Worm (Caenorhabditis elegans): ENCODE results near the gene C11E4.7.

Gene C11E4.7

ce11 chrX:9637700-9638099 is 20.7 kb downstream of the C11E4.7 start:
- TF ChIP-seq ztf-23 (GFP tag; IDR thresholded peaks at IDR 0.05) (peak; percentile 94), klf-2 (GFP tag; conservative IDR thresholded peaks at IDR 0.05) (peak; percentile 81), tab-1 (GFP tag; IDR thresholded peaks at IDR 0.05) (peak; percentile 96), ztf-29 (GFP tag; IDR thresholded peaks at IDR 0.05) (peak; percentile 74), med-1 (GFP tag; optimal IDR thresholded peaks at IDR 0.05; ENCODE audit: insufficient read depth) (peak; percentile 77), T22C8.4 (GFP tag; IDR thresholded peaks at IDR 0.05) (peak; percentile 92), cog-1 (tag; optimal IDR thresholded peaks at IDR 0.05) (peak; percentile 79), flt-1 (GFP tag; IDR thresholded peaks at IDR 0.05) (peak; percentile 97), ref-1 (GFP tag; conservative IDR thresholded peaks at IDR 0.05) (peak; percentile 86)

ce11 chrX:9638825-9639474 is 21.9 kb downstream of the C11E4.7 start:
- no peak for TF ChIP-seq klf-2 (GFP tag; conservative IDR thresholded peaks at IDR 0.05)
- no peak for TF ChIP-seq cog-1 (tag; optimal IDR thresholded peaks at IDR 0.05)
- TF ChIP-seq ztf-29 (GFP tag; IDR thresholded peaks at IDR 0.05), result no peak
- TF ChIP-seq flt-1 (GFP tag; IDR thresholded peaks at IDR 0.05), result no peak
- TF ChIP-seq T22C8.4 (GFP tag; IDR thresholded peaks at IDR 0.05), result no peak
- TF ChIP-seq med-1 (GFP tag; optimal IDR thresholded peaks at IDR 0.05; ENCODE audit: insufficient read depth), result no peak
- no peak for TF ChIP-seq tab-1 (GFP tag; IDR thresholded peaks at IDR 0.05)
- TF ChIP-seq ztf-23 (GFP tag; IDR thresholded peaks at IDR 0.05), result no peak
- TF ChIP-seq ref-1 (GFP tag; conservative IDR thresholded peaks at IDR 0.05), result no peak

- TF ChIP-seq ztf-29 (GFP tag; IDR thresholded peaks at IDR 0.05) (no peak), cog-1 (tag; optimal IDR thresholded peaks at IDR 0.05) (no peak), med-1 (GFP tag; optimal IDR thresholded peaks at IDR 0.05; ENCODE audit: insufficient read depth) (no peak), flt-1 (GFP tag; IDR thresholded peaks at IDR 0.05) (no peak), tab-1 (GFP tag; IDR thresholded peaks at IDR 0.05) (no peak), T22C8.4 (GFP tag; IDR thresholded peaks at IDR 0.05) (no peak), ref-1 (GFP tag; conservative IDR thresholded peaks at IDR 0.05) (no peak), ztf-23 (GFP tag; IDR thresholded peaks at IDR 0.05) (no peak), klf-2 (GFP tag; conservative IDR thresholded peaks at IDR 0.05) (no peak)
Observed at ce11 chrX:9640902-9641301, 23.9 kb downstream of the C11E4.7 start.

- TF ChIP-seq klf-2 (GFP tag; conservative IDR thresholded peaks at IDR 0.05), result no peak
- no peak for TF ChIP-seq cog-1 (tag; optimal IDR thresholded peaks at IDR 0.05)
- no peak for TF ChIP-seq med-1 (GFP tag; optimal IDR thresholded peaks at IDR 0.05; ENCODE audit: insufficient read depth)
- TF ChIP-seq ztf-29 (GFP tag; IDR thresholded peaks at IDR 0.05), result no peak
- no peak for TF ChIP-seq ztf-23 (GFP tag; IDR thresholded peaks at IDR 0.05)
- TF ChIP-seq tab-1 (GFP tag; IDR thresholded peaks at IDR 0.05), result no peak
- no peak for TF ChIP-seq ref-1 (GFP tag; conservative IDR thresholded peaks at IDR 0.05)
- no peak for TF ChIP-seq flt-1 (GFP tag; IDR thresholded peaks at IDR 0.05)
- TF ChIP-seq T22C8.4 (GFP tag; IDR thresholded peaks at IDR 0.05), result no peak
Observed at ce11 chrX:9642775-9643461, 25.9 kb downstream of the C11E4.7 start.

- TF ChIP-seq klf-2 (GFP tag; conservative IDR thresholded peaks at IDR 0.05), result no peak
- no peak for TF ChIP-seq flt-1 (GFP tag; IDR thresholded peaks at IDR 0.05)
- TF ChIP-seq ztf-29 (GFP tag; IDR thresholded peaks at IDR 0.05), result no peak
- no peak for TF ChIP-seq ztf-23 (GFP tag; IDR thresholded peaks at IDR 0.05)
- no peak for TF ChIP-seq T22C8.4 (GFP tag; IDR thresholded peaks at IDR 0.05)
- TF ChIP-seq cog-1 (tag; optimal IDR thresholded peaks at IDR 0.05), result no peak
- no peak for TF ChIP-seq ref-1 (GFP tag; conservative IDR thresholded peaks at IDR 0.05)
- no peak for TF ChIP-seq med-1 (GFP tag; optimal IDR thresholded peaks at IDR 0.05; ENCODE audit: insufficient read depth)
- TF ChIP-seq tab-1 (GFP tag; IDR thresholded peaks at IDR 0.05), result no peak
Observed at ce11 chrX:9648098-9648574, 31.1 kb downstream of the C11E4.7 start, which contains the start of gene F34H10.4. Gene F34H10.4, plus strand, starts transcription at chrX:9648524.

ce11 chrX:9653016-9653415 is 36.0 kb downstream of the C11E4.7 start, which contains the start of gene aex-2:
Gene aex-2, minus strand, starts transcription at chrX:9653116.
- TF ChIP-seq ztf-29 (GFP tag; IDR thresholded peaks at IDR 0.05) (no peak), ref-1 (GFP tag; conservative IDR thresholded peaks at IDR 0.05) (no peak), tab-1 (GFP tag; IDR thresholded peaks at IDR 0.05) (no peak), ztf-23 (GFP tag; IDR thresholded peaks at IDR 0.05) (no peak), T22C8.4 (GFP tag; IDR thresholded peaks at IDR 0.05) (no peak), klf-2 (GFP tag; conservative IDR thresholded peaks at IDR 0.05) (no peak), med-1 (GFP tag; optimal IDR thresholded peaks at IDR 0.05; ENCODE audit: insufficient read depth) (no peak), cog-1 (tag; optimal IDR thresholded peaks at IDR 0.05) (no peak), flt-1 (GFP tag; IDR thresholded peaks at IDR 0.05) (no peak)

- TF ChIP-seq ztf-29 (GFP tag; IDR thresholded peaks at IDR 0.05), result no peak
- no peak for TF ChIP-seq ztf-23 (GFP tag; IDR thresholded peaks at IDR 0.05)
- TF ChIP-seq ref-1 (GFP tag; conservative IDR thresholded peaks at IDR 0.05), result no peak
- TF ChIP-seq flt-1 (GFP tag; IDR thresholded peaks at IDR 0.05), result no peak
- TF ChIP-seq T22C8.4 (GFP tag; IDR thresholded peaks at IDR 0.05), result no peak
- no peak for TF ChIP-seq klf-2 (GFP tag; conservative IDR thresholded peaks at IDR 0.05)
- TF ChIP-seq med-1 (GFP tag; optimal IDR thresholded peaks at IDR 0.05; ENCODE audit: insufficient read depth), result no peak
- TF ChIP-seq cog-1 (tag; optimal IDR thresholded peaks at IDR 0.05), result no peak
- TF ChIP-seq tab-1 (GFP tag; IDR thresholded peaks at IDR 0.05), result no peak
Observed at ce11 chrX:9653478-9653877, 36.5 kb downstream of the C11E4.7 start.

ce11 chrX:9654232-9654631 is 37.2 kb downstream of the C11E4.7 start:
- TF ChIP-seq flt-1 (GFP tag; IDR thresholded peaks at IDR 0.05) (no peak), ztf-29 (GFP tag; IDR thresholded peaks at IDR 0.05) (no peak), T22C8.4 (GFP tag; IDR thresholded peaks at IDR 0.05) (no peak)

ce11 chrX:9656772-9657171 is 39.8 kb downstream of the C11E4.7 start:
- TF ChIP-seq ztf-23 (GFP tag; IDR thresholded peaks at IDR 0.05) (no peak), T22C8.4 (GFP tag; IDR thresholded peaks at IDR 0.05) (no peak), med-1 (GFP tag; optimal IDR thresholded peaks at IDR 0.05; ENCODE audit: insufficient read depth) (no peak), ztf-29 (GFP tag; IDR thresholded peaks at IDR 0.05) (no peak), ref-1 (GFP tag; conservative IDR thresholded peaks at IDR 0.05) (no peak), klf-2 (GFP tag; conservative IDR thresholded peaks at IDR 0.05) (no peak), tab-1 (GFP tag; IDR thresholded peaks at IDR 0.05) (no peak), cog-1 (tag; optimal IDR thresholded peaks at IDR 0.05) (no peak), flt-1 (GFP tag; IDR thresholded peaks at IDR 0.05) (no peak)
